Worm (Caenorhabditis elegans): ENCODE measurements around the gene T06C12.9.

DNA sequence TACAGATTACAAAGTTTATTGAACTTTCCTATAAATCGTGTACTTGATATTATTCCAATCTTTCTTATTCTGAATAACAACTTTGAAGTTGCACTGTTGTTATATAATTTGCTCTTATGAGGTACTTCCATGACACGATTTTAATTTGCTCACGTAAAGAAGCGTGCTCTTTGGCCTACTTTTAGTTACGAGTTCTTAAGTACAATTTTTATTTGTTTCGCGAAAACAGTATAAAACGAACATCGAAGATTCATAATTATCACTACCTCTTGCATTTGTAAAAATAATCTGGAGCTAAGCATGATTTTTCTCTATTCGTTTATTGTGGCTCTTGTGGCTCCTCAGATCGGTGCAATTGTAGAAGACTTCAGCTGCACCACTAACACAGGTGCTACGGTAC lies 27.8 kb upstream of the T06C12.9 start, which contains the start of gene F35E8.7:
- TF ChIP-seq hlh-6 (tag; optimal IDR thresholded peaks at IDR 0.05) (no peak), pqm-1 (tag; optimal IDR thresholded peaks at IDR 0.05) (no peak), fax-1 (tag; optimal IDR thresholded peaks at IDR 0.05) (no peak), unc-55 (GFP tag; optimal IDR thresholded peaks at IDR 0.05) (no peak), hlh-30 (tag; optimal IDR thresholded peaks at IDR 0.05; ENCODE audit: insufficient read depth) (no peak), fkh-10 (GFP tag; optimal IDR thresholded peaks at IDR 0.05) (no peak), ama-1 (optimal IDR thresholded peaks at IDR 0.05) (no peak), ceh-31 (tag; optimal IDR thresholded peaks at IDR 0.05) (no peak), rnt-1 (tag; optimal IDR thresholded peaks at IDR 0.05) (no peak)

Measured in whole organism, late embryonic.